Worm (Caenorhabditis elegans): ENCODE data around the gene C50B6.7.

C50B6.7 gene

DNA sequence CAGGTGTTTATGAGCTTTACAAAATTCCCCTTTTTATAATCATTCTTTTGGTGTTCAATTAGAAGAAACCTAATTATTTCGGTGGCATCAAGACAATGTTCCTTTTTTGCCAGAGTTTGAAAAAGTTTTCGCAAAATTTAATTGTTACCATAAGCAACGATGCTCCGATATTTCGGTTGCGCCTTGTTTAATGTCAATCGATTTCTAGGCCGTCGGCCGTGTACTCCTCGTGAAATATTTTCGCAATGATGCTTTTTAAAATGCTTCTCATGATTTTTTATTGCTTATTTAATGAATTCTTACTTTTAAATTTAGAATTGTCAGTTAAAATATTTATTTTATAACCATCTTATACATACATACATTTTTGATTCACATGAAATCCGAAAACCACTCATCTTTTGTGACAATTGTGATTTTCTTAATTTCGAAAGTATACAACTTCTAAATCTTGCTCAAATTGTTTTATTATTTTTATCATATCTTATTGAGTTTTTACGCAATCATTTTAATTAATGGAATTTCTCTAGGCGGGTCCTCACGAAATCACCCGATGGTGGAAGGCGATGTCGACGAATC is 11.6 kb downstream of the C50B6.7 start, which contains the start of gene C50B6.3 (continued):
- TF ChIP-seq T26A5.8 (tag; optimal IDR thresholded peaks at IDR 0.05), result no peak
- TF ChIP-seq ztf-28 (GFP tag; IDR thresholded peaks at IDR 0.05), result 0 out of 2 replicates have a peak, but pooled peaks have one; percentile 35
- TF ChIP-seq ceh-27 (GFP tag; optimal IDR thresholded peaks at IDR 0.05), result peak; percentile 82
- no peak for TF ChIP-seq aptf-2 (GFP tag; conservative IDR thresholded peaks at IDR 0.05)
- 0 out of 2 replicates have a peak, but pooled peaks have one; percentile 35 for TF ChIP-seq hmg-1.2 (GFP tag; IDR thresholded peaks at IDR 0.05)
- peak; percentile 82 for TF ChIP-seq madf-6 (GFP tag; IDR thresholded peaks at IDR 0.05)
- no peak for TF ChIP-seq fkh-3 (tag; optimal IDR thresholded peaks at IDR 0.05)
- no peak for TF ChIP-seq tbx-9 (tag; optimal IDR thresholded peaks at IDR 0.05; ENCODE audit: borderline replicate concordance)
- peak; percentile 71 for TF ChIP-seq lin-54 (GFP tag; optimal IDR thresholded peaks at IDR 0.05)
- no peak for TF ChIP-seq cebp-1 (GFP tag; IDR thresholded peaks at IDR 0.05)
- no peak for TF ChIP-seq cebp-1 (tag; optimal IDR thresholded peaks at IDR 0.05)
- TF ChIP-seq ets-4 (GFP tag; optimal IDR thresholded peaks at IDR 0.05), result no peak
- peak; percentile 96 for TF ChIP-seq ZK185.1 (tag; optimal IDR thresholded peaks at IDR 0.05; ENCODE audit: poor library complexity, severe bottlenecking)
- no peak for TF ChIP-seq B0336.3 (GFP tag; IDR thresholded peaks at IDR 0.05)
- peak; percentile 47; the same call in 1 of the 2 replicates for TF ChIP-seq ceh-91 (GFP tag; IDR thresholded peaks at IDR 0.05)
- no peak for TF ChIP-seq snpc-4 (GFP tag; optimal IDR thresholded peaks at IDR 0.05)
- peak in 2 of 4 experiments; percentile 31 to 45 for TF ChIP-seq snpc-4 (tag; optimal IDR thresholded peaks at IDR 0.05)
- TF ChIP-seq sdz-38 (tag; optimal IDR thresholded peaks at IDR 0.05), result no peak
- no peak for TF ChIP-seq ztf-26 (tag; optimal IDR thresholded peaks at IDR 0.05)
- peak; percentile 46 for TF ChIP-seq ccch-3 (GFP tag; optimal IDR thresholded peaks at IDR 0.05)
- no peak; the same call in 1 of the 2 replicates for TF ChIP-seq Y53G8AR.9 (GFP tag; conservative IDR thresholded peaks at IDR 0.05)
- no peak for TF ChIP-seq unc-62 (GFP tag; optimal IDR thresholded peaks at IDR 0.05)
- TF ChIP-seq repo-1 (tag; optimal IDR thresholded peaks at IDR 0.05), result no peak
- no peak for TF ChIP-seq somi-1 (GFP tag; optimal IDR thresholded peaks at IDR 0.05)
- no peak for TF ChIP-seq gei-17 (GFP tag; optimal IDR thresholded peaks at IDR 0.05)
- TF ChIP-seq F37B4.10 (GFP tag; IDR thresholded peaks at IDR 0.05), result no peak
- no peak for TF ChIP-seq hrde-1 (tag; optimal IDR thresholded peaks at IDR 0.05; ENCODE audit: borderline replicate concordance)
- no peak for TF ChIP-seq ceh-100 (GFP tag; IDR thresholded peaks at IDR 0.05)
- TF ChIP-seq nhr-179 (tag; optimal IDR thresholded peaks at IDR 0.05), result no peak
- no peak for TF ChIP-seq lin-26 (GFP tag; IDR thresholded peaks at IDR 0.05)
- TF ChIP-seq egrh-3 (GFP tag; IDR thresholded peaks at IDR 0.05), result no peak
- no peak for TF ChIP-seq C17E4.6 (GFP tag; IDR thresholded peaks at IDR 0.05)
- no peak for TF ChIP-seq nhr-90 (tag; optimal IDR thresholded peaks at IDR 0.05)
- TF ChIP-seq madf-3 (GFP tag; IDR thresholded peaks at IDR 0.05), result 0 out of 2 replicates have a peak, but pooled peaks have one; percentile 33
- TF ChIP-seq dox-1 (GFP tag; IDR thresholded peaks at IDR 0.05), result peak; percentile 60; the same call in 1 of the 2 replicates
- TF ChIP-seq F52B5.7 (tag; optimal IDR thresholded peaks at IDR 0.05), result no peak
- TF ChIP-seq let-526 (GFP tag; IDR thresholded peaks at IDR 0.05), result no peak; the same call in 1 of the 2 replicates
- TF ChIP-seq F10E7.11 (tag; optimal IDR thresholded peaks at IDR 0.05), result no peak
- TF ChIP-seq mcd-1 (GFP tag; IDR thresholded peaks at IDR 0.05), result peak; percentile 59; the same call in 1 of the 2 replicates
- peak in 1 of 3 experiments; percentile 72 for TF ChIP-seq lin-35 (GFP tag; optimal IDR thresholded peaks at IDR 0.05)
- no peak for TF ChIP-seq mxl-1 (tag; optimal IDR thresholded peaks at IDR 0.05)
- TF ChIP-seq K12H6.12 (tag; optimal IDR thresholded peaks at IDR 0.05), result peak; percentile 44
- no peak for TF ChIP-seq F39B2.1 (GFP tag; IDR thresholded peaks at IDR 0.05)
- TF ChIP-seq zim-3 (tag; optimal IDR thresholded peaks at IDR 0.05), result no peak
- TF ChIP-seq sptf-2 (GFP tag; optimal IDR thresholded peaks at IDR 0.05), result no peak
- TF ChIP-seq D2030.7 (GFP tag; IDR thresholded peaks at IDR 0.05), result peak; percentile 48; the same call in 1 of the 2 replicates
- TF ChIP-seq attf-3 (GFP tag; conservative IDR thresholded peaks at IDR 0.05), result peak; percentile 99
- TF ChIP-seq Y67H2A.10 (GFP tag; conservative IDR thresholded peaks at IDR 0.05), result no peak
- no peak for TF ChIP-seq rcor-1 (GFP tag; IDR thresholded peaks at IDR 0.05)

All from whole organism, young adult.